Worm (Caenorhabditis elegans) whole organism, mixed stage, embryonic: ENCODE data around the gene Y75B8A.10.

Experiments used
- M03D4.4 ChIP-seq: sonication (generic microtip); optimal IDR thresholded peaks from 2 replicates; lab custom pipeline; 2017; ENCODE audit warnings: mild to moderate bottlenecking, missing genetic modification characterization, missing compliant biosample characterization
- bed-3 ChIP-seq: fragments of 200-800 bp; sonication (Bioruptor generic); optimal IDR thresholded peaks from 3 replicates; lab custom pipeline; 2018; ENCODE audit warnings: mild to moderate bottlenecking, missing genetic modification characterization, moderate library complexity, missing compliant biosample characterization
- blmp-1 ChIP-seq: fragments of 150-350 bp; optimal IDR thresholded peaks from 2 replicates; lab custom pipeline; 2014; ENCODE audit warnings: missing biosample characterization, missing genetic modification characterization
- ceh-39 ChIP-seq: fragments of 150-350 bp; optimal IDR thresholded peaks from 2 replicates; lab custom pipeline; 2014; ENCODE audit warnings: missing biosample characterization, missing genetic modification characterization
- ceh-43 ChIP-seq: fragments of 200-800 bp; sonication (Bioruptor generic); optimal IDR thresholded peaks from 2 replicates; lab custom pipeline; 2018; ENCODE audit warnings: mild to moderate bottlenecking, missing genetic modification characterization, moderate library complexity, missing compliant biosample characterization
- ceh-83 ChIP-seq: fragments of 200-800 bp; sonication (Bioruptor generic); optimal IDR thresholded peaks from 2 replicates; lab custom pipeline; 2018; ENCODE audit warnings: mild to moderate bottlenecking, missing genetic modification characterization, missing compliant biosample characterization
- ces-1 ChIP-seq: fragments of 150-350 bp; optimal IDR thresholded peaks from 2 replicates; lab custom pipeline; 2014; ENCODE audit warnings: missing biosample characterization, missing genetic modification reagents, missing genetic modification characterization
- drap-1 ChIP-seq: fragments of 200-800 bp; sonication (Bioruptor generic); optimal IDR thresholded peaks from 3 replicates; lab custom pipeline; 2018; ENCODE audit warnings: mild to moderate bottlenecking, missing genetic modification characterization, missing compliant biosample characterization
- elt-1 ChIP-seq: sonication (generic microtip); optimal IDR thresholded peaks from 2 replicates; lab custom pipeline; 2017; ENCODE audit warnings: missing genetic modification characterization, mild to moderate bottlenecking, missing compliant biosample characterization, antibody characterized with exemption, moderate library complexity, borderline replicate concordance; ENCODE audit not compliant: insufficient read depth
- elt-3 ChIP-seq: fragments of 150-350 bp; optimal IDR thresholded peaks from 2 replicates; lab custom pipeline; 2014; ENCODE audit warnings: missing biosample characterization, missing genetic modification characterization
- flh-1 ChIP-seq: fragments of 200-800 bp; sonication (Bioruptor generic); optimal IDR thresholded peaks from 2 replicates; lab custom pipeline; 2018; ENCODE audit warnings: mild to moderate bottlenecking, missing genetic modification characterization, moderate library complexity, missing compliant biosample characterization
- ham-2 ChIP-seq: fragments of 200-800 bp; sonication (Bioruptor generic); optimal IDR thresholded peaks from 2 replicates; lab custom pipeline; 2018; ENCODE audit warnings: mild to moderate bottlenecking, missing genetic modification characterization, missing compliant biosample characterization
- hlh-1 ChIP-seq: fragments of 150-350 bp; optimal IDR thresholded peaks from 2 replicates; lab custom pipeline; 2014; ENCODE audit warnings: missing biosample characterization, missing genetic modification reagents, missing genetic modification characterization
- lin-13 ChIP-seq: fragments of 150-350 bp; optimal IDR thresholded peaks from 2 replicates; lab custom pipeline; 2014; ENCODE audit warnings: missing biosample characterization, missing genetic modification characterization
- lin-32 ChIP-seq: fragments of 200-800 bp; sonication (Bioruptor generic); optimal IDR thresholded peaks from 2 replicates; lab custom pipeline; 2018; ENCODE audit warnings: mild to moderate bottlenecking, missing genetic modification characterization, missing compliant biosample characterization
- lsy-2 ChIP-seq: fragments of 150-350 bp; optimal IDR thresholded peaks from 2 replicates; lab custom pipeline; 2014; ENCODE audit warnings: missing biosample characterization, missing genetic modification characterization
- mab-5 ChIP-seq: fragments of 150-350 bp; optimal IDR thresholded peaks from 2 replicates; lab custom pipeline; 2014; ENCODE audit warnings: missing biosample characterization, missing genetic modification characterization
- mep-1 ChIP-seq: fragments of 150-350 bp; optimal IDR thresholded peaks from 2 replicates; lab custom pipeline; 2017; ENCODE audit warnings: missing biosample characterization, missing genetic modification reagents, missing genetic modification characterization, inconsistent platforms
- mls-2 ChIP-seq: sonication (generic microtip); optimal IDR thresholded peaks from 2 replicates; lab custom pipeline; 2016; ENCODE audit warnings: mild to moderate bottlenecking, missing genetic modification characterization, moderate library complexity, missing compliant biosample characterization
- nhr-12 ChIP-seq: fragments of 150-350 bp; optimal IDR thresholded peaks from 2 replicates; lab custom pipeline; 2014; ENCODE audit warnings: missing biosample characterization, missing genetic modification characterization
- nhr-2 ChIP-seq: fragments of 150-350 bp; optimal IDR thresholded peaks from 2 replicates; lab custom pipeline; 2014; ENCODE audit warnings: missing biosample characterization, missing genetic modification characterization
- nhr-237 ChIP-seq: fragments of 150-350 bp; optimal IDR thresholded peaks from 2 replicates; lab custom pipeline; 2014; ENCODE audit warnings: missing biosample characterization, missing genetic modification characterization
- nhr-28 ChIP-seq: fragments of 150-350 bp; optimal IDR thresholded peaks from 2 replicates; lab custom pipeline; 2014; ENCODE audit warnings: missing biosample characterization, missing genetic modification characterization
- nhr-76 ChIP-seq: sonication (generic microtip); optimal IDR thresholded peaks from 2 replicates; lab custom pipeline; 2017; ENCODE audit warnings: missing biosample characterization, missing genetic modification characterization
- pha-4 ChIP-seq: fragments of 150-350 bp; optimal IDR thresholded peaks from 2 replicates; lab custom pipeline; 2018; ENCODE audit warnings: missing biosample characterization, missing genetic modification reagents, missing genetic modification characterization
- sem-2 ChIP-seq: fragments of 200-800 bp; sonication (Bioruptor generic); optimal IDR thresholded peaks from 2 replicates; lab custom pipeline; 2018; ENCODE audit warnings: mild to moderate bottlenecking, missing genetic modification characterization, missing compliant biosample characterization
- snpc-4 ChIP-seq: fragments of 150-350 bp; optimal IDR thresholded peaks from 2 replicates; lab custom pipeline; 2014; ENCODE audit warnings: missing biosample characterization, missing genetic modification characterization
- sptf-1 ChIP-seq: sonication (generic microtip); optimal IDR thresholded peaks from 2 replicates; lab custom pipeline; 2017; ENCODE audit warnings: mild to moderate bottlenecking, missing genetic modification characterization, moderate library complexity, missing compliant biosample characterization
- tbx-8 ChIP-seq: fragments of 200-800 bp; sonication (Bioruptor generic); optimal IDR thresholded peaks from 2 replicates; lab custom pipeline; 2018; ENCODE audit warnings: mild to moderate bottlenecking, missing genetic modification characterization, moderate library complexity, missing compliant biosample characterization
- unc-39 ChIP-seq: fragments of 150-350 bp; optimal IDR thresholded peaks from 2 replicates; lab custom pipeline; 2014; ENCODE audit warnings: missing biosample characterization, missing genetic modification characterization
- unc-62 ChIP-seq: fragments of 150-350 bp; optimal IDR thresholded peaks from 2 replicates; lab custom pipeline; 2014; ENCODE audit warnings: missing biosample characterization, missing genetic modification reagents, missing genetic modification characterization
- zip-8 ChIP-seq: fragments of 150-350 bp; optimal IDR thresholded peaks from 2 replicates; lab custom pipeline; 2014; ENCODE audit warnings: missing biosample characterization, missing genetic modification characterization
- ztf-11 ChIP-seq: fragments of 150-350 bp; optimal IDR thresholded peaks from 2 replicates; lab custom pipeline; 2014; ENCODE audit warnings: missing biosample characterization, missing genetic modification characterization

Gene Y75B8A.10

ce11 chrIII:12225234-12225633 is 42.4 kb upstream of the Y75B8A.10 start, which contains the start of gene gmn-1:
Gene gmn-1, minus strand, starts transcription at chrIII:12225331.
- TF ChIP-seq nhr-12 (tag; lab: Kevin White, UChicago), result no peak
- TF ChIP-seq ztf-11 (tag; lab: Kevin White, UChicago), result no peak
- no peak for TF ChIP-seq lin-13 (tag; lab: Kevin White, UChicago)
- TF ChIP-seq, all 35 proteins: peak for 0

ce11 chrIII:12223208-12223607 is 40.4 kb upstream of the Y75B8A.10 start:
- TF ChIP-seq drap-1 (GFP tag; lab: Kevin White, UChicago) (no peak), sptf-1 (tag; lab: Kevin White, UChicago) (no peak), nhr-237 (tag; lab: Kevin White, UChicago) (no peak), lsy-2 (no peak), mls-2 (tag; lab: Kevin White, UChicago) (no peak), hlh-1 (tag; lab: Kevin White, UChicago) (no peak), nhr-76 (no peak), ham-2 (no peak)

ce11 chrIII:12221452-12221851 is 38.6 kb upstream of the Y75B8A.10 start:
- TF ChIP-seq hlh-1 (tag; lab: Kevin White, UChicago) (no peak), sem-2 (GFP tag; lab: Kevin White, UChicago) (no peak)

- TF ChIP-seq tbx-8 (no peak), ceh-43 (GFP tag; lab: Kevin White, UChicago) (no peak), zip-8 (tag; lab: Kevin White, UChicago) (no peak), sptf-1 (tag; lab: Kevin White, UChicago) (no peak), ceh-83 (GFP tag; lab: Kevin White, UChicago) (no peak), sem-2 (GFP tag; lab: Kevin White, UChicago) (no peak), nhr-28 (tag; lab: Kevin White, UChicago) (no peak)
Observed at ce11 chrIII:12220820-12221219, 38.0 kb upstream of the Y75B8A.10 start.

ce11 chrIII:12218633-12219097 is 35.8 kb upstream of the Y75B8A.10 start, which contains the start of the genes gex-4 and gphr-1:
Gene gex-4, minus strand, starts transcription at chrIII:12218634.
Gene gphr-1, plus strand, starts transcription at chrIII:12219047.
- no peak for TF ChIP-seq ceh-83 (GFP tag; lab: Kevin White, UChicago)
- no peak for TF ChIP-seq lin-32 (GFP tag; lab: Kevin White, UChicago)
- TF ChIP-seq nhr-237 (tag; lab: Kevin White, UChicago), result no peak
- TF ChIP-seq nhr-2 (tag; lab: Kevin White, UChicago), result no peak
- TF ChIP-seq unc-62 (GFP tag; lab: Kevin White, UChicago), result no peak
- TF ChIP-seq tbx-8, result no peak
- TF ChIP-seq ces-1 (GFP tag; lab: Kevin White, UChicago), result peak; percentile 42
- no peak for TF ChIP-seq nhr-12 (tag; lab: Kevin White, UChicago)
- peak; percentile 28 for TF ChIP-seq mep-1
- no peak for TF ChIP-seq sem-2 (GFP tag; lab: Kevin White, UChicago)
- no peak for TF ChIP-seq flh-1 (GFP tag; lab: Kevin White, UChicago)
- TF ChIP-seq lsy-2, result peak; percentile 43
- TF ChIP-seq ham-2, result no peak
- TF ChIP-seq sptf-1 (tag; lab: Kevin White, UChicago), result peak; percentile 36
- TF ChIP-seq unc-39 (tag; lab: Kevin White, UChicago), result no peak
- no peak for TF ChIP-seq M03D4.4 (tag; lab: Kevin White, UChicago)
- no peak for TF ChIP-seq lin-13 (tag; lab: Kevin White, UChicago)
- no peak for TF ChIP-seq bed-3 (GFP tag; lab: Kevin White, UChicago)
- no peak for TF ChIP-seq mls-2 (tag; lab: Kevin White, UChicago)
- no peak for TF ChIP-seq ceh-43 (GFP tag; lab: Kevin White, UChicago)
- TF ChIP-seq ztf-11 (tag; lab: Kevin White, UChicago), result no peak
- no peak for TF ChIP-seq snpc-4
- TF ChIP-seq nhr-76, result no peak
- no peak for TF ChIP-seq nhr-28 (tag; lab: Kevin White, UChicago)

- TF ChIP-seq bed-3 (GFP tag; lab: Kevin White, UChicago), result no peak
- TF ChIP-seq unc-39 (tag; lab: Kevin White, UChicago), result no peak
- TF ChIP-seq drap-1 (GFP tag; lab: Kevin White, UChicago), result no peak
- TF ChIP-seq ceh-43 (GFP tag; lab: Kevin White, UChicago), result no peak
- TF ChIP-seq ceh-39, result no peak
- TF ChIP-seq elt-1, result no peak
- TF ChIP-seq blmp-1 (tag; lab: Kevin White, UChicago), result no peak
- TF ChIP-seq elt-3 (tag; lab: Kevin White, UChicago), result no peak
- TF ChIP-seq mab-5 (tag; lab: Kevin White, UChicago), result no peak
- TF ChIP-seq ces-1 (GFP tag; lab: Kevin White, UChicago), result no peak
- no peak for TF ChIP-seq ham-2
- TF ChIP-seq nhr-12 (tag; lab: Kevin White, UChicago), result no peak
- no peak for TF ChIP-seq ztf-11 (tag; lab: Kevin White, UChicago)
- TF ChIP-seq M03D4.4 (tag; lab: Kevin White, UChicago), result no peak
- TF ChIP-seq lin-13 (tag; lab: Kevin White, UChicago), result no peak
- TF ChIP-seq nhr-76, result no peak
- TF ChIP-seq zip-8 (tag; lab: Kevin White, UChicago), result no peak
- TF ChIP-seq snpc-4, result no peak
- no peak for TF ChIP-seq mls-2 (tag; lab: Kevin White, UChicago)
- TF ChIP-seq pha-4 (tag; lab: Kevin White, UChicago), result no peak
- TF ChIP-seq, all 35 proteins: peak for 0
Observed at ce11 chrIII:12218078-12218477, 35.3 kb upstream of the Y75B8A.10 start.
